Worm (Caenorhabditis elegans) whole organism, young adult: ENCODE measurements around the gene Y55F3BL.4.

ENCODE experiments used
- C06A6.2 ChIP-seq: fragments of 200-800 bp; sonication (Bioruptor generic); conservative IDR thresholded peaks from 2 replicates; pipeline ENCODE4 v1.3.6; 2022; ENCODE audit warnings: missing genetic modification characterization, missing compliant biosample characterization
- D2030.7 ChIP-seq: fragments of 200-800 bp; sonication (Bioruptor generic); IDR thresholded peaks from 2 replicates; pipeline ENCODE4 v1.3.6; 2022; ENCODE audit warnings: missing genetic modification reagents, missing genetic modification characterization, missing compliant biosample characterization
- F33H1.4 ChIP-seq: fragments of 200-800 bp; sonication (Bioruptor generic); IDR thresholded peaks from 2 replicates; pipeline ENCODE4 v1.3.6; 2022; ENCODE audit warnings: missing genetic modification reagents, missing genetic modification characterization, missing compliant biosample characterization
- F37B4.10 ChIP-seq: fragments of 200-800 bp; sonication (Bioruptor generic); IDR thresholded peaks from 2 replicates; pipeline ENCODE4 v1.3.6; 2022; ENCODE audit warnings: missing genetic modification characterization, missing compliant biosample characterization
- T07F8.4 ChIP-seq: sonication (generic microtip); optimal IDR thresholded peaks from 2 replicates; lab custom pipeline; 2016; ENCODE audit warnings: mild to moderate bottlenecking, missing genetic modification characterization, moderate library complexity, missing compliant biosample characterization
- T26A5.8 ChIP-seq: sonication (generic microtip); optimal IDR thresholded peaks from 2 replicates; lab custom pipeline; 2016; ENCODE audit warnings: missing genetic modification characterization, missing compliant biosample characterization
- Y53F4B.3 ChIP-seq: fragments of 200-800 bp; sonication (Bioruptor generic); IDR thresholded peaks from 2 replicates; pipeline ENCODE4 v1.3.6; 2022; ENCODE audit warnings: missing genetic modification reagents, missing genetic modification characterization, missing compliant biosample characterization
- aptf-3 ChIP-seq: fragments of 200-800 bp; sonication (Bioruptor generic); IDR thresholded peaks from 2 replicates; pipeline ENCODE4 v1.3.6; 2022; ENCODE audit warnings: missing genetic modification characterization, missing compliant biosample characterization
- atf-7 ChIP-seq: sonication (generic microtip); optimal IDR thresholded peaks from 2 replicates; lab custom pipeline; 2017; ENCODE audit warnings: mild to moderate bottlenecking, missing genetic modification characterization, missing compliant biosample characterization
- ceh-100 ChIP-seq: fragments of 200-800 bp; sonication (Bioruptor generic); IDR thresholded peaks from 2 replicates; pipeline ENCODE4 v1.3.6; 2022; ENCODE audit warnings: missing genetic modification reagents, missing genetic modification characterization, missing compliant biosample characterization
- ceh-27 ChIP-seq: fragments of 200-800 bp; sonication (Bioruptor generic); optimal IDR thresholded peaks from 2 replicates; lab custom pipeline; 2018; ENCODE audit warnings: mild to moderate bottlenecking, missing genetic modification characterization, moderate library complexity, missing compliant biosample characterization
- ceh-91 ChIP-seq: fragments of 200-800 bp; sonication (Bioruptor generic); IDR thresholded peaks from 2 replicates; pipeline ENCODE4 v1.3.6; 2022; ENCODE audit warnings: missing genetic modification reagents, missing genetic modification characterization, missing compliant biosample characterization
- efl-1 ChIP-seq: fragments of 150-350 bp; optimal IDR thresholded peaks from 2 replicates; lab custom pipeline; 2014; ENCODE audit warnings: missing biosample characterization, missing genetic modification reagents, missing genetic modification characterization
- egl-18 ChIP-seq: fragments of 200-800 bp; sonication (Bioruptor generic); IDR thresholded peaks from 2 replicates; pipeline ENCODE4 v1.3.6; 2022; ENCODE audit warnings: missing genetic modification reagents, missing genetic modification characterization, missing compliant biosample characterization
- fkh-3 ChIP-seq: sonication (generic microtip); optimal IDR thresholded peaks from 2 replicates; lab custom pipeline; 2016; ENCODE audit warnings: mild to moderate bottlenecking, missing genetic modification characterization, missing compliant biosample characterization
- him-1 ChIP-seq: sonication (generic microtip); optimal IDR thresholded peaks from 2 replicates; lab custom pipeline; 2016; ENCODE audit warnings: missing genotype, missing genetic modification reagents, missing genetic modification characterization, missing compliant biosample characterization
- let-607 ChIP-seq, 2 experiments: fragments of 200-800 bp in 1 of 2; sonication (Bioruptor generic) in 1 of 2; sonication (generic microtip) in 1 of 2; optimal IDR thresholded peaks; 2 replicates each; lab custom pipeline; 2016 to 2018; ENCODE audit warnings: mild to moderate bottlenecking in 2 of 2, missing compliant biosample characterization in 2 of 2, missing genetic modification characterization in 2 of 2, moderate library complexity in 2 of 2, missing genotype in 1 of 2
- lin-54 ChIP-seq: fragments of 200-800 bp; sonication (Bioruptor generic); optimal IDR thresholded peaks from 2 replicates; lab custom pipeline; 2018; ENCODE audit warnings: mild to moderate bottlenecking, missing genetic modification characterization, missing compliant biosample characterization
- lsl-1 ChIP-seq: fragments of 200-800 bp; sonication (Bioruptor generic); optimal IDR thresholded peaks from 2 replicates; lab custom pipeline; 2018; ENCODE audit warnings: mild to moderate bottlenecking, missing genetic modification characterization, moderate library complexity, missing compliant biosample characterization
- madf-3 ChIP-seq: fragments of 200-800 bp; sonication (Bioruptor generic); IDR thresholded peaks from 2 replicates; pipeline ENCODE4 v1.3.6; 2022; ENCODE audit warnings: missing genetic modification reagents, missing genetic modification characterization, missing compliant biosample characterization
- madf-6 ChIP-seq: fragments of 200-800 bp; sonication (Bioruptor generic); IDR thresholded peaks from 2 replicates; pipeline ENCODE4 v1.3.6; 2022; ENCODE audit warnings: missing genetic modification reagents, missing genetic modification characterization, missing compliant biosample characterization
- madf-8 ChIP-seq: fragments of 200-800 bp; sonication (Bioruptor generic); conservative IDR thresholded peaks from 2 replicates; pipeline ENCODE4 v1.3.6; 2022; ENCODE audit warnings: missing genetic modification reagents, missing genetic modification characterization, missing compliant biosample characterization
- mes-4 ChIP-seq: sonication (generic microtip); optimal IDR thresholded peaks from 2 replicates; lab custom pipeline; 2016; ENCODE audit warnings: missing genotype, missing genetic modification characterization, missing compliant biosample characterization
- nhr-120 ChIP-seq: fragments of 200-800 bp; sonication (Bioruptor generic); IDR thresholded peaks from 2 replicates; pipeline ENCODE4 v1.3.6; 2022; ENCODE audit warnings: missing genetic modification characterization, missing compliant biosample characterization
- nhr-80 ChIP-seq: sonication (generic microtip); optimal IDR thresholded peaks from 2 replicates; lab custom pipeline; 2016; ENCODE audit warnings: missing genetic modification characterization, missing compliant biosample characterization
- pbrm-1 ChIP-seq: fragments of 200-800 bp; sonication (Bioruptor generic); IDR thresholded peaks from 2 replicates; pipeline ENCODE4 v1.3.6; 2022; ENCODE audit warnings: missing genetic modification reagents, missing genetic modification characterization, missing compliant biosample characterization
- rcor-1 ChIP-seq: fragments of 200-800 bp; sonication (Bioruptor generic); IDR thresholded peaks from 2 replicates; pipeline ENCODE4 v1.3.6; 2022; ENCODE audit warnings: missing genetic modification reagents, missing genetic modification characterization, missing compliant biosample characterization
- rec-8 ChIP-seq, 2 experiments: sonication (generic microtip); optimal IDR thresholded peaks; 2 replicates each; lab custom pipeline; 2016; ENCODE audit warnings: mild to moderate bottlenecking in 2 of 2, missing genetic modification characterization in 2 of 2, missing genetic modification reagents in 2 of 2, missing genotype in 2 of 2, missing biosample characterization in 1 of 2, missing compliant biosample characterization in 1 of 2, moderate library complexity in 1 of 2
- xnd-1 ChIP-seq: sonication (generic microtip); optimal IDR thresholded peaks from 2 replicates; lab custom pipeline; 2016; ENCODE audit warnings: missing genotype, missing genetic modification reagents, missing genetic modification characterization, missing compliant biosample characterization
- zfh-2 ChIP-seq: fragments of 200-800 bp; sonication (Bioruptor generic); conservative IDR thresholded peaks from 2 replicates; pipeline ENCODE4 v1.3.6; 2022; ENCODE audit warnings: missing genetic modification reagents, missing genetic modification characterization, missing compliant biosample characterization
- ztf-26 ChIP-seq: sonication (generic microtip); optimal IDR thresholded peaks from 2 replicates; lab custom pipeline; 2017; ENCODE audit warnings: missing genetic modification characterization, missing compliant biosample characterization

Y55F3BL.4 gene

ce11 chrIV:828427-828826, 23.5 kb downstream of the Y55F3BL.4 start (continued):
- no peak for TF ChIP-seq madf-3 (GFP tag; lab: Robert Waterston, UW)

ce11 chrIV:829107-829506, 24.2 kb downstream of the Y55F3BL.4 start:
- no peak for TF ChIP-seq pbrm-1
- TF ChIP-seq fkh-3 (tag; lab: Kevin White, UChicago), result no peak
- TF ChIP-seq nhr-120 (GFP tag; lab: Robert Waterston, UW), result no peak
- no peak for TF ChIP-seq C06A6.2 (GFP tag; lab: Robert Waterston, UW)
- TF ChIP-seq rcor-1, result no peak
- TF ChIP-seq nhr-80 (tag; lab: Kevin White, UChicago), result no peak
- TF ChIP-seq aptf-3, result no peak
- no peak for TF ChIP-seq ztf-26 (tag; lab: Kevin White, UChicago)

- 0 out of 2 replicates have a peak, but pooled peaks have one; percentile 40 for TF ChIP-seq D2030.7 (GFP tag; lab: Robert Waterston, UW)
- no peak for TF ChIP-seq ceh-27
- no peak for TF ChIP-seq ceh-91 (GFP tag; lab: Robert Waterston, UW)
- TF ChIP-seq atf-7 (tag; lab: Kevin White, UChicago), result no peak
- TF ChIP-seq let-607 (tag; optimal IDR thresholded peaks at IDR 0.05; lab: Kevin White, UChicago), result no peak
- peak; percentile 83 for TF ChIP-seq lsl-1 (GFP tag; lab: Kevin White, UChicago)
- TF ChIP-seq egl-18, result no peak
- TF ChIP-seq madf-8, result peak; percentile 49
- TF ChIP-seq lin-54 (GFP tag; lab: Kevin White, UChicago), result peak; percentile 56
- no peak for TF ChIP-seq Y53F4B.3
- TF ChIP-seq him-1 (tag; lab: Kevin White, UChicago), result no peak
- no peak for TF ChIP-seq T07F8.4 (tag; lab: Kevin White, UChicago)
- no peak for TF ChIP-seq ceh-100 (GFP tag; lab: Robert Waterston, UW)
- TF ChIP-seq F37B4.10 (GFP tag; lab: Robert Waterston, UW), result no peak
- TF ChIP-seq mes-4, result no peak
- no peak for TF ChIP-seq efl-1 (GFP tag; lab: Kevin White, UChicago)
- no peak for TF ChIP-seq rec-8 (tag; optimal IDR thresholded peaks at IDR 0.05; lab: Kevin White, UChicago)
- no peak for TF ChIP-seq zfh-2 (GFP tag; lab: Robert Waterston, UW)
- TF ChIP-seq madf-6 (GFP tag; lab: Robert Waterston, UW), result peak; percentile 72
- no peak for TF ChIP-seq T26A5.8 (tag; lab: Kevin White, UChicago)
- TF ChIP-seq xnd-1 (tag; lab: Kevin White, UChicago), result peak; percentile 77
- TF ChIP-seq F33H1.4 (GFP tag; lab: Robert Waterston, UW), result peak; percentile 82
These were observed 24.8 kb downstream of the Y55F3BL.4 start for ce11 chrIV:829691-830090.

ce11 chrIV:830262-830960, 25.5 kb downstream of the Y55F3BL.4 start:
- TF ChIP-seq madf-6 (GFP tag; lab: Robert Waterston, UW) (peak; percentile 58), F33H1.4 (GFP tag; lab: Robert Waterston, UW) (no peak), efl-1 (GFP tag; lab: Kevin White, UChicago) (peak; percentile 57)
